Worm (Caenorhabditis elegans) whole organism, late embryonic: ENCODE measurements around the gene srsy-1.

Experiments used
- F13H6.1 ChIP-seq: sonication (generic microtip); optimal IDR thresholded peaks from 2 replicates; lab custom pipeline; 2016; ENCODE audit warnings: missing genetic modification characterization, missing compliant biosample characterization
- ceh-6 ChIP-seq: fragments of 200-800 bp; sonication (Bioruptor generic); optimal IDR thresholded peaks from 2 replicates; lab custom pipeline; 2018; ENCODE audit warnings: mild to moderate bottlenecking, missing genetic modification characterization, missing compliant biosample characterization
- gmeb-2 ChIP-seq: sonication (generic microtip); optimal IDR thresholded peaks from 2 replicates; lab custom pipeline; 2016; ENCODE audit warnings: missing genetic modification characterization, inconsistent platforms, missing compliant biosample characterization
- hlh-30 ChIP-seq: sonication (generic microtip); optimal IDR thresholded peaks from 2 replicates; lab custom pipeline; 2017; ENCODE audit warnings: antibody characterized with exemption, missing genetic modification characterization, missing compliant biosample characterization; ENCODE audit not compliant: insufficient read depth
- hlh-8 ChIP-seq: sonication (generic microtip); optimal IDR thresholded peaks from 2 replicates; lab custom pipeline; 2016; ENCODE audit warnings: missing genotype, missing genetic modification characterization, missing compliant biosample characterization
- nhr-11 ChIP-seq: fragments of 150-350 bp; optimal IDR thresholded peaks from 2 replicates; lab custom pipeline; 2014; ENCODE audit warnings: missing biosample characterization, missing genetic modification characterization
- rnt-1 ChIP-seq: sonication (generic microtip); optimal IDR thresholded peaks from 2 replicates; lab custom pipeline; 2016; ENCODE audit warnings: missing genetic modification characterization, missing compliant biosample characterization
- unc-55 ChIP-seq: sonication (generic microtip); optimal IDR thresholded peaks from 2 replicates; lab custom pipeline; 2017; ENCODE audit warnings: missing biosample characterization, missing genetic modification reagents, missing genetic modification characterization
- zip-5 ChIP-seq: sonication (generic microtip); optimal IDR thresholded peaks from 2 replicates; lab custom pipeline; 2016; ENCODE audit warnings: missing genetic modification characterization, missing compliant biosample characterization

DNA sequence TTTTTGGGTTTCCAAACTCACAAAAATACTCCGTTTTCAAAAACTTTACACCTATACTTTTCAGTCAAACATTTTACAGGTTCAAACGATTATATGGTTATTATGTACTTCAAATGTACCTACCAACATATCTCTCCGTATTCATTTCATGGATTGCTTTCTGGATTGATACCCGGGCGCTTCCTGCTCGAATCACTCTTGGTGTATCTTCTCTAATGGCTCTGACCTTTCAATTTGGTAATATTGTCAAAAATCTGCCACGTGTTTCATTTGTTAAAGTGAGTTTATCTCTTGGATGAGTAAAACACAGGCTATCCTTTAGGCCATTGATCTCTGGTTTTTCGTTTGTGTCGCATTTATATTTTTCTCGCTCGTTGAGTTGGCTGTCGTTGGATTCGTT is 16.0 kb downstream of the srsy-1 start:
- no peak for TF ChIP-seq F13H6.1 (tag; lab: Kevin White, UChicago)
- no peak for TF ChIP-seq gmeb-2 (tag; lab: Kevin White, UChicago)
- TF ChIP-seq ceh-6, result no peak
- TF ChIP-seq hlh-30 (tag; lab: Kevin White, UChicago), result no peak
- TF ChIP-seq hlh-8 (tag; lab: Kevin White, UChicago), result no peak
- TF ChIP-seq zip-5, result no peak
- TF ChIP-seq rnt-1, result no peak
- TF ChIP-seq unc-55 (GFP tag; lab: Kevin White, UChicago), result no peak
- no peak for TF ChIP-seq nhr-11
